Fruit fly (Drosophila melanogaster): ENCODE data around the gene CG42692.

CG42692 gene

dm6 chr2L:14022130-14022735 lies 14.3 kb downstream of the CG42692 start (continued):
- TF ChIP-seq CG3838 (GFP tag; optimal IDR thresholded peaks at IDR 0.05), result no peak
- peak; percentile 77 for TF ChIP-seq CG11723 (GFP tag; optimal IDR thresholded peaks at IDR 0.05)
- peak; percentile 93 for TF ChIP-seq bcd (GFP tag; optimal IDR thresholded peaks at IDR 0.05)
- TF ChIP-seq CG6272 (GFP tag; IDR thresholded peaks at IDR 0.05), result peak; percentile 83
- TF ChIP-seq CG2202 (tag; optimal IDR thresholded peaks at IDR 0.05), result peak; percentile 85
- TF ChIP-seq Xrp1 (GFP tag; IDR thresholded peaks at IDR 0.05), result peak; percentile 93
- TF ChIP-seq Deaf1 (tag; optimal IDR thresholded peaks at IDR 0.05), result peak; percentile 83
- peak; percentile 90 for TF ChIP-seq CG13775 (GFP tag; optimal IDR thresholded peaks at IDR 0.05)
- peak; percentile 99 for TF ChIP-seq gem (tag; optimal IDR thresholded peaks at IDR 0.05)
- peak; percentile 78 for TF ChIP-seq MBD-R2 (GFP tag; IDR thresholded peaks at IDR 0.05)
- peak; percentile 82 for TF ChIP-seq ro (GFP tag; IDR thresholded peaks at IDR 0.05)
- peak; percentile 96 for TF ChIP-seq tap (tag; optimal IDR thresholded peaks at IDR 0.05)
- TF ChIP-seq CG7357 (GFP tag; IDR thresholded peaks at IDR 0.05), result peak; percentile 83
- TF ChIP-seq HmgD (GFP tag; optimal IDR thresholded peaks at IDR 0.05), result peak; percentile 2
- TF ChIP-seq CG12219 (GFP tag; optimal IDR thresholded peaks at IDR 0.05), result peak; percentile 51
- peak; percentile 14 for TF ChIP-seq stwl (tag; optimal IDR thresholded peaks at IDR 0.05)
- TF ChIP-seq chn (GFP tag; optimal IDR thresholded peaks at IDR 0.05), result peak; percentile 53
- peak; percentile 94 for TF ChIP-seq CG3847 (GFP tag; IDR thresholded peaks at IDR 0.05)
- TF ChIP-seq Dek (tag; optimal IDR thresholded peaks at IDR 0.05), result peak; percentile 96
- TF ChIP-seq Awh (GFP tag; IDR thresholded peaks at IDR 0.05), result peak; percentile 84
- peak; percentile 93 for TF ChIP-seq CG14441 (GFP tag; IDR thresholded peaks at IDR 0.05)
- peak; percentile 98 for TF ChIP-seq CG2712 (tag; optimal IDR thresholded peaks at IDR 0.05)
- TF ChIP-seq CG8359 (GFP tag; optimal IDR thresholded peaks at IDR 0.05; ENCODE audit: borderline replicate concordance), result peak; percentile 86
- peak; percentile 68 for TF ChIP-seq cg (GFP tag; optimal IDR thresholded peaks at IDR 0.05)
- peak; percentile 92 for TF ChIP-seq slbo (GFP tag; IDR thresholded peaks at IDR 0.05)
- no peak for TF ChIP-seq CG4854 (GFP tag; optimal IDR thresholded peaks at IDR 0.05)
- TF ChIP-seq pzg (GFP tag; optimal IDR thresholded peaks at IDR 0.05), result no peak
- TF ChIP-seq CG9609 (GFP tag; optimal IDR thresholded peaks at IDR 0.05), result peak; percentile 48
- TF ChIP-seq hkb (optimal IDR thresholded peaks at IDR 0.05), result no peak
- TF ChIP-seq hkb (GFP tag; IDR thresholded peaks at IDR 0.05), result peak; percentile 90; the same call in 1 of the 2 replicates
- peak; percentile 58 for TF ChIP-seq CG1603 (tag; optimal IDR thresholded peaks at IDR 0.05)
- TF ChIP-seq NC2β (GFP tag; optimal IDR thresholded peaks at IDR 0.05), result no peak
- TF ChIP-seq Hand (GFP tag; optimal IDR thresholded peaks at IDR 0.05), result peak; percentile 91
- TF ChIP-seq ftz-f1 (GFP tag; optimal IDR thresholded peaks at IDR 0.05), result no peak
- no peak for TF ChIP-seq crc (GFP tag; optimal IDR thresholded peaks at IDR 0.05)
- peak; percentile 14 for TF ChIP-seq Hmx (GFP tag; optimal IDR thresholded peaks at IDR 0.05)
- no peak for TF ChIP-seq Mes4 (GFP tag; optimal IDR thresholded peaks at IDR 0.05)
- no peak for TF ChIP-seq hb (GFP tag; IDR thresholded peaks at IDR 0.05; ENCODE audit: partially characterized antibody)
- peak; percentile 83 for TF ChIP-seq CG10543 (GFP tag; optimal IDR thresholded peaks at IDR 0.05)
- peak; percentile 85 for TF ChIP-seq CG15696 (tag; optimal IDR thresholded peaks at IDR 0.05)
- TF ChIP-seq ara (GFP tag; IDR thresholded peaks at IDR 0.05), result peak; percentile 89
- no peak for TF ChIP-seq zen2 (GFP tag; IDR thresholded peaks at IDR 0.05; ENCODE audit: partially characterized antibody)
- TF ChIP-seq kay (GFP tag; optimal IDR thresholded peaks at IDR 0.05), result peak; percentile 82
- TF ChIP-seq CG15073 (GFP tag; optimal IDR thresholded peaks at IDR 0.05), result peak; percentile 99
- TF ChIP-seq Atf-2 (GFP tag; optimal IDR thresholded peaks at IDR 0.05), result no peak
- TF ChIP-seq pan (optimal IDR thresholded peaks at IDR 0.05), result no peak
- peak in 1 of 2 experiments; percentile 93 for TF ChIP-seq pan (GFP tag; optimal IDR thresholded peaks at IDR 0.05 in 1 of 2, IDR thresholded peaks at IDR 0.05 in 1 of 2)
- peak; percentile 20 for TF ChIP-seq CG31388 (GFP tag; optimal IDR thresholded peaks at IDR 0.05)
- peak; percentile 62 for TF ChIP-seq Antp (GFP tag; optimal IDR thresholded peaks at IDR 0.05)
- TF ChIP-seq E2f2 (GFP tag; IDR thresholded peaks at IDR 0.05), result peak; percentile 69
- TF ChIP-seq Dip3 (GFP tag; optimal IDR thresholded peaks at IDR 0.05), result peak; percentile 2
